Worm (Caenorhabditis elegans) whole organism, midembryonic: Measurements from ENCODE around the gene C29F3.7.

ENCODE experiments used
- T22C8.4 ChIP-seq: fragments of 200-800 bp; sonication (Bioruptor generic); IDR thresholded peaks from 2 replicates; pipeline ENCODE4 v1.3.6; 2022; ENCODE audit warnings: missing genetic modification characterization, missing compliant biosample characterization
- cog-1 ChIP-seq: sonication (generic microtip); optimal IDR thresholded peaks from 2 replicates; lab custom pipeline; 2016; ENCODE audit warnings: missing genetic modification characterization, missing compliant biosample characterization
- flt-1 ChIP-seq: fragments of 200-800 bp; sonication (Bioruptor generic); IDR thresholded peaks from 2 replicates; pipeline ENCODE4 v1.3.6; 2022; ENCODE audit warnings: missing genetic modification characterization, missing compliant biosample characterization
- klf-2 ChIP-seq: fragments of 200-800 bp; sonication (Bioruptor generic); conservative IDR thresholded peaks from 2 replicates; pipeline ENCODE4 v1.3.6; 2022; ENCODE audit warnings: missing genetic modification reagents, missing genetic modification characterization, missing compliant biosample characterization
- med-1 ChIP-seq: sonication (generic microtip); optimal IDR thresholded peaks from 2 replicates; lab custom pipeline; 2017; ENCODE audit warnings: missing genetic modification characterization, mild to moderate bottlenecking, missing compliant biosample characterization, antibody characterized with exemption, missing genetic modification reagents; ENCODE audit not compliant: insufficient read depth
- ref-1 ChIP-seq: fragments of 200-800 bp; sonication (Bioruptor generic); conservative IDR thresholded peaks from 2 replicates; pipeline ENCODE4 v1.3.6; 2022; ENCODE audit warnings: missing genetic modification reagents, missing genetic modification characterization, missing compliant biosample characterization
- tab-1 ChIP-seq: fragments of 200-800 bp; sonication (Bioruptor generic); IDR thresholded peaks from 2 replicates; pipeline ENCODE4 v1.3.6; 2022; ENCODE audit warnings: missing genetic modification characterization, missing compliant biosample characterization
- ztf-23 ChIP-seq: fragments of 200-800 bp; sonication (Bioruptor generic); IDR thresholded peaks from 2 replicates; pipeline ENCODE4 v1.3.6; 2022; ENCODE audit warnings: missing genetic modification reagents, missing genetic modification characterization, missing compliant biosample characterization
- ztf-29 ChIP-seq: fragments of 200-800 bp; sonication (Bioruptor generic); IDR thresholded peaks from 2 replicates; pipeline ENCODE4 v1.3.6; 2022; ENCODE audit warnings: missing genetic modification reagents, missing genetic modification characterization, missing compliant biosample characterization

- TF ChIP-seq tab-1 (GFP tag; lab: Robert Waterston, UW) (no peak), cog-1 (tag; lab: Kevin White, UChicago) (no peak), flt-1 (GFP tag; lab: Robert Waterston, UW) (no peak), ztf-23 (GFP tag; lab: Robert Waterston, UW) (no peak), klf-2 (GFP tag; lab: Robert Waterston, UW) (no peak), med-1 (GFP tag; lab: Kevin White, UChicago) (no peak), ztf-29 (no peak), T22C8.4 (GFP tag; lab: Robert Waterston, UW) (no peak), ref-1 (GFP tag; lab: Robert Waterston, UW) (no peak)
Measured at ce11 chrV:15337405-15337804, 17.3 kb upstream of the C29F3.7 start, which contains the start of gene wrt-7.
